Worm (Caenorhabditis elegans) whole organism, L2 larva: Measurements from ENCODE around the gene set-26.
"Not testable (repeated sequence)": the region's sequence is repeated elsewhere in the genome, so short reads cannot be mapped to it uniquely, and the experiment has no call there.

Experiments
- ZK546.5 ChIP-seq: sonication (generic microtip); optimal IDR thresholded peaks from 2 replicates; lab custom pipeline; 2017; ENCODE audit warnings: missing biosample characterization, missing genetic modification characterization
- aly-2 ChIP-seq: fragments of 150-350 bp; optimal IDR thresholded peaks from 2 replicates; lab custom pipeline; 2014; ENCODE audit warnings: missing biosample characterization, missing genetic modification characterization
- ama-1 ChIP-seq: fragments of 150-350 bp; optimal IDR thresholded peaks from 2 replicates; lab custom pipeline; 2018; ENCODE audit warnings: inconsistent platforms
- blmp-1 ChIP-seq: sonication (generic microtip); optimal IDR thresholded peaks from 2 replicates; lab custom pipeline; 2017; ENCODE audit warnings: missing genetic modification characterization, mild to moderate bottlenecking, missing compliant biosample characterization, antibody characterized with exemption, moderate library complexity; ENCODE audit not compliant: insufficient read depth
- ceh-82 ChIP-seq: fragments of 150-350 bp; optimal IDR thresholded peaks from 2 replicates; lab custom pipeline; 2014; ENCODE audit warnings: missing biosample characterization, missing genetic modification characterization
- egl-27 ChIP-seq: sonication (generic microtip); optimal IDR thresholded peaks from 3 replicates; lab custom pipeline; 2017; ENCODE audit warnings: missing biosample characterization, missing genetic modification reagents, missing genetic modification characterization
- elt-3 ChIP-seq: sonication (generic microtip); optimal IDR thresholded peaks from 2 replicates; lab custom pipeline; 2017; ENCODE audit warnings: missing biosample characterization, missing genetic modification characterization
- fos-1 ChIP-seq: fragments of 150-350 bp; optimal IDR thresholded peaks from 2 replicates; lab custom pipeline; 2014; ENCODE audit warnings: missing biosample characterization, missing genetic modification characterization
- gmeb-1 ChIP-seq: fragments of 150-350 bp; optimal IDR thresholded peaks from 2 replicates; lab custom pipeline; 2014; ENCODE audit warnings: missing biosample characterization, missing genetic modification characterization
- lin-11 ChIP-seq: fragments of 150-350 bp; sonication (generic microtip); optimal IDR thresholded peaks from 2 replicates; lab custom pipeline; 2014; ENCODE audit warnings: missing biosample characterization, missing genetic modification characterization, inconsistent platforms, mixed read lengths
- mab-5 ChIP-seq: fragments of 150-350 bp; optimal IDR thresholded peaks from 2 replicates; lab custom pipeline; 2014; ENCODE audit warnings: missing biosample characterization, missing genetic modification characterization
- mbf-1 ChIP-seq: sonication (generic microtip); optimal IDR thresholded peaks from 2 replicates; lab custom pipeline; 2017; ENCODE audit warnings: missing biosample characterization, missing genetic modification characterization
- nhr-10 ChIP-seq: sonication (generic microtip); optimal IDR thresholded peaks from 2 replicates; lab custom pipeline; 2017; ENCODE audit warnings: missing biosample characterization, missing genetic modification characterization
- nhr-21 ChIP-seq: fragments of 150-350 bp; optimal IDR thresholded peaks from 2 replicates; lab custom pipeline; 2014; ENCODE audit warnings: missing biosample characterization, missing genetic modification characterization
- nhr-23 ChIP-seq: fragments of 150-350 bp; optimal IDR thresholded peaks from 2 replicates; lab custom pipeline; 2014; ENCODE audit warnings: missing biosample characterization, missing genetic modification reagents, missing genetic modification characterization
- nhr-25 ChIP-seq: fragments of 150-350 bp; sonication (generic microtip); optimal IDR thresholded peaks from 3 replicates; lab custom pipeline; 2014; ENCODE audit warnings: missing biosample characterization, missing genetic modification characterization
- nhr-6 ChIP-seq: fragments of 150-350 bp; optimal IDR thresholded peaks from 2 replicates; lab custom pipeline; 2014; ENCODE audit warnings: missing biosample characterization, missing genetic modification characterization
- nhr-77 ChIP-seq: fragments of 150-350 bp; optimal IDR thresholded peaks from 2 replicates; lab custom pipeline; 2014; ENCODE audit warnings: missing biosample characterization, missing genetic modification characterization
- peb-1 ChIP-seq: fragments of 150-350 bp; optimal IDR thresholded peaks from 2 replicates; lab custom pipeline; 2014; ENCODE audit warnings: missing biosample characterization, missing genetic modification characterization
- sem-4 ChIP-seq: fragments of 150-350 bp; optimal IDR thresholded peaks from 2 replicates; lab custom pipeline; 2014; ENCODE audit warnings: missing biosample characterization, missing genetic modification reagents, missing genetic modification characterization
- sma-3 ChIP-seq: sonication (generic microtip); optimal IDR thresholded peaks from 2 replicates; lab custom pipeline; 2016; ENCODE audit warnings: missing genetic modification reagents, missing genetic modification characterization, missing compliant biosample characterization
- unc-62 ChIP-seq: fragments of 150-350 bp; optimal IDR thresholded peaks from 2 replicates; lab custom pipeline; 2014; ENCODE audit warnings: missing biosample characterization, missing genetic modification reagents, missing genetic modification characterization
- ztf-1 ChIP-seq: fragments of 200-800 bp; sonication (Bioruptor generic); conservative IDR thresholded peaks from 2 replicates; pipeline ENCODE4 v1.3.6; 2022; ENCODE audit warnings: missing genetic modification characterization, missing compliant biosample characterization
- ztf-4 ChIP-seq: fragments of 150-350 bp; optimal IDR thresholded peaks from 2 replicates; lab custom pipeline; 2014; ENCODE audit warnings: missing biosample characterization, missing genetic modification characterization

The set-26 gene

DNA sequence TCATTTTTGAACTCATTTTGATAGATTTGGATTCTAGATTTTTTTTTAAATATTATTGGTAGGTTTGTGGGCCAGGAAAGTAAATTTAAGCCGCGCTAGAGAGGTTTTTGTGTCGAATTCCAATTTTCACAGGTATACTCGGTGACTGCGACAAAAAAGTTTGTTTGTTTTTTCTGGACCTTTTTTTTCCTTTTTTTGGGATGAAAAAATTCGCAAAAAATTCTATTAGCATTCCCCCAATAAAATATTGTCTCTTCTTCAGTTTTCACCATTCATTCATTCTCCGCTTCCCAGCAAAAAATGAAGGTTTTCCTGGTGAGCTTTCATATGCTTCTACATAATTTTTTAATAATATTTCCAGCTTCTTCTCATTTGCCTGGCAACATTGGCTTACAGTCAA, 26.6 kb downstream of the set-26 start, which contains the start of gene Y51H4A.936:
Y51H4A.936 (plus strand) TSS at position 301 of the 400 bp plus-strand sequence.
- TF ChIP-seq nhr-21 (tag; lab: Kevin White, UChicago) (no peak), ama-1 (lab: Kevin White, UChicago) (no peak), mbf-1 (tag; lab: Kevin White, UChicago) (no peak), blmp-1 (tag; lab: Kevin White, UChicago) (no peak), gmeb-1 (tag; lab: Kevin White, UChicago) (no peak)

DNA sequence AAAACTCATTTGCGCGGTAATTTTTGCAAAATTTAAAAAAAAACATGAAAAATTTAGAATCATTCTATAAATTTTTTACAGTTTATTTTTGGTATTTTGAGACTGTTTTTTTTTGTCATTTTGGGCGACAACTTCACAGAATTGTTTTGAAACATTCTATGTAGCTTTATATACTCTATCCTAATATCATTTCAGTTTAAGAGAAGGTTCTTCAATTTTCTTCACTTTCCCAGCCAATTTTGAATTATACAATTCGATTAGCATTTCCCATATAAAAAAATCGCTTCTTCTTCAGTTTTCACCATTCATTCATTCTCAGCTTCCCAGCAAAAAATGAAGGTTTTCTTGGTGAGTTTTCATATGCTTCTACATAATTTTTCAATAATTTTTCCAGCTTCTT, 28.0 kb downstream of the set-26 start, which contains the start of gene fipr-28:
fipr-28 (plus strand) TSS at position 301 of the 400 bp plus-strand sequence.
- TF ChIP-seq egl-27 (tag; lab: Kevin White, UChicago) (no peak), nhr-25 (tag; lab: Kevin White, UChicago) (no peak), nhr-10 (tag; lab: Kevin White, UChicago) (no peak), unc-62 (GFP tag; lab: Kevin White, UChicago) (no peak), ama-1 (lab: Kevin White, UChicago) (no peak)

DNA sequence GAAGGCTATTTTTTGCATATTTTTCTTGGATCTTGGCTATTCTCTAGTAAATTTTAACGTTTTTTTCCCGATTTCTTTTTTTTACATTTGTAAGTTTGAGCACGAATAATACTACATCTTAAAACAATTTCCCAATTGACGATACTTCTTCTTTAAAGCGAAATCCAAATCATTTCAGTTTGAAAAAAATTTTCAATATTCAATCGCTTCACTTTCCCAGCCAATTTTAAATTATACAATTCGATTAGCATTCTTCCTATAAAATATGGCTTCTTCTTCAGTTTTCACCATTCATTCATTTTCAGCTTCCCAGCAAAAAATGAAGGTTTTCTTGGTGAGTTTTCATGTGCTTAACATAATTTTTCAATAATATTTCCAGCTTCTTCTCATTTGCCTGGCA, 29.8 kb downstream of the set-26 start, which contains the start of gene fip-7:
fip-7 (plus strand) TSS at position 301 of the 400 bp plus-strand sequence.
- TF ChIP-seq elt-3, mab-5, nhr-10 (tag; lab: Kevin White, UChicago): not testable (repeated sequence)
- TF ChIP-seq, all 48 proteins: peak for 0; not testable (repeated sequence) for 48

DNA sequence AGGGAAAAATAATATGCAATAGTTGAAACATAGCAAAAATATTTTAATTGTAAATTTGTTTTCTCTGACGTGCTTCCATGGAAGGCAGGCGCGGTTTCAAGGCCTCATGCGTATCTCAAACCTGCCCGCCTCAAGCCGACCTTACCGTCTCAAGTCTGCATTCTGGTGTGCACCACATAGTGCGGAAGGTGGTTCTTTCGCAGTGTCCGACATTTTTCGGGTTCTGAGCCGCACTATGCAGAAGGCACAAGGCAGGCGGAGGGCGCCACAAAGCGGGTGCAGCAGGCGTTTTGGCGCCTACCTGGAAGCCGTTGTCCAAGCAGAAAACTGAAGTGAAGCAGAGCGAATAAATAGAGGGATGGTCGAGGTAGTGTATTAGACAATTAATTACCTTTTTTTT, 33.2 kb downstream of the set-26 start:
- TF ChIP-seq lin-11 (tag; lab: Kevin White, UChicago) (no peak), ceh-82 (tag; lab: Kevin White, UChicago) (no peak), ztf-4 (tag; lab: Kevin White, UChicago) (no peak)

DNA sequence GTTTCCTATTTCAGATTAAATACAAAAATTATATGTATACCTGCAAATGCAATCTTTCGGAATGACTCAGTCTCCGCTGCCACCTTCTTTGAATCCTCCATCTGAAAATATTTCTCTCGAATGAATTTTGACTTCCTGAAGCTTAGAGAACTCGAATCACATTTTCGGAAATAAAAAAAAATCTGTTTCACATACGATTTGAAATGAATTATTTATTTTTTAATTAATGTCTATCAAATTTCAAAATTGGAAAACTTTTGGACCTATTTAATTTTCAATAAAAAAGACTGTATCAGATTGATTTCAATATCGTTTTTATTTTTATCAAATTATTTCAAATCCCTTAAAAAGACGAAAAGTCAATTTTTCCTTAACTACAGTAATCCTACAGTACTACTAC, 53.0 kb downstream of the set-26 start, which contains the start of gene col-137:
col-137 (minus strand) TSS at position 101 of the 400 bp plus-strand sequence.
- TF ChIP-seq nhr-77 (tag; lab: Kevin White, UChicago) (no peak), aly-2 (tag; lab: Kevin White, UChicago) (no peak), lin-11 (tag; lab: Kevin White, UChicago) (no peak), ceh-82 (tag; lab: Kevin White, UChicago) (no peak), ztf-4 (tag; lab: Kevin White, UChicago) (no peak), nhr-23 (tag; lab: Kevin White, UChicago) (no peak), mab-5 (tag; lab: Kevin White, UChicago) (no peak), fos-1 (no peak), ztf-1 (GFP tag; lab: Robert Waterston, UW) (no peak), ZK546.5 (tag; lab: Kevin White, UChicago) (no peak), nhr-6 (no peak)

DNA sequence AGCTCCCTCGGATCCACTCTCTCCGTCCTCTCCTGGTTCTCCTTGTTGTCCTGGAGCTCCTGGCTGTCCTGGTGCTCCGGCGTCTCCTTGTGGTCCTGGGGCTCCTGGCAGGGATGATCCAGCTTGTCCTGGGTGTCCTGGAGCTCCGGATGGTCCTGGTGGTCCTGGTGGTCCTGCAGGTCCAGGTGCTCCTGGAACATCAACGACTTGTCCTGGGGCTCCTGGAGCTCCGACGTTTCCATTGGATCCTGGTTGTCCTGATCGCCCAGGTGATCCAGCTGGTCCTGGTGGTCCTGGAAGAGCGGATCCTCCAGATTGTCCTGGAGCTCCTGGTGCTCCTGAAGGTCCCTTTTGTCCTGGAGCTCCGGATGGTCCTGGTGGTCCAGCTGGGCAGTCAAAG, 54.1 kb downstream of the set-26 start:
- TF ChIP-seq peb-1 (tag; lab: Kevin White, UChicago): no peak
- TF ChIP-seq nhr-6: no peak
- no peak for TF ChIP-seq nhr-25 (tag; lab: Kevin White, UChicago)
- no peak for TF ChIP-seq sma-3 (GFP tag; lab: Kevin White, UChicago)
- TF ChIP-seq aly-2 (tag; lab: Kevin White, UChicago): no peak
- no peak for TF ChIP-seq sem-4 (tag; lab: Kevin White, UChicago)
- no peak for TF ChIP-seq nhr-21 (tag; lab: Kevin White, UChicago)
- TF ChIP-seq, all 48 proteins: peak for 0
